Worm (Caenorhabditis elegans) whole organism, L3 larva: ENCODE results near the gene unc-129.

Experiments used
- ama-1 ChIP-seq: fragments of 150-350 bp; optimal IDR thresholded peaks from 2 replicates; lab custom pipeline; 2018
- egl-27 ChIP-seq: sonication (generic microtip); optimal IDR thresholded peaks from 4 replicates; lab custom pipeline; 2017; ENCODE audit warnings: missing biosample characterization, missing genetic modification reagents, missing genetic modification characterization
- eor-1 ChIP-seq, 2 experiments: fragments of 150-350 bp; optimal IDR thresholded peaks; 2 replicates each; lab custom pipeline; 2014 to 2018; ENCODE audit warnings: missing biosample characterization in 2 of 2, missing genetic modification characterization in 2 of 2
- lin-39 ChIP-seq: fragments of 150-350 bp; optimal IDR thresholded peaks from 2 replicates; lab custom pipeline; 2018; ENCODE audit warnings: missing biosample characterization, missing genetic modification reagents, missing genetic modification characterization
- mdl-1 ChIP-seq: fragments of 150-350 bp; optimal IDR thresholded peaks from 2 replicates; lab custom pipeline; 2014; ENCODE audit warnings: missing biosample characterization, missing genetic modification characterization
- nfya-1 ChIP-seq: sonication (generic microtip); optimal IDR thresholded peaks from 2 replicates; lab custom pipeline; 2017; ENCODE audit warnings: missing genetic modification characterization, mild to moderate bottlenecking, missing compliant biosample characterization, antibody characterized with exemption, moderate library complexity; ENCODE audit not compliant: insufficient read depth
- nhr-77 ChIP-seq: fragments of 150-350 bp; optimal IDR thresholded peaks from 2 replicates; lab custom pipeline; 2014; ENCODE audit warnings: missing biosample characterization, missing genetic modification characterization

DNA sequence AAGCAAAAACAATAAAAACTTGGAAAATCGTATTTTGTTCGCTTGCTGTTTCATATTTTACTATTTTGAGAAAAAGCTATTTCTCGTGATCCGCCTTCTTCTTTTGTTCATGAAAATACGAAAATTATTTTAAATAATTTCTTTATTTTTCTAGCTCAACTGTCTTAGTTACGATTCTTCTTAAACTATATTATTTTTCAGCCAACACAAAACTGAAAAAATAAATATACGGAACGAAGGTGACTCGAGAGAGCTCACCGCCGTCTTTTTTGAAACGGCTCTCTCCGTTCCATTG lies 29.9 kb downstream of the unc-129 start, which contains the start of gene pdzd-8:
- TF ChIP-seq nhr-77 (no peak), mdl-1 (tag; lab: Kevin White, UChicago) (no peak), nfya-1 (no peak), egl-27 (tag; lab: Kevin White, UChicago) (no peak), eor-1 (tag; optimal IDR thresholded peaks at IDR 0.05; lab: Kevin White, UChicago) (no peak), lin-39 (no peak), ama-1 (no peak)
